Worm (Caenorhabditis elegans): ENCODE measurements around the gene adm-2.

ce11 chrX:13730209-13730975, 42.6 kb downstream of the adm-2 start:
- TF ChIP-seq him-1 (tag; optimal IDR thresholded peaks at IDR 0.05) (no peak), W03F9.2 (tag; optimal IDR thresholded peaks at IDR 0.05) (no peak), dao-5 (tag; optimal IDR thresholded peaks at IDR 0.05) (no peak)
